Fruit fly (Drosophila melanogaster) whole organism, wandering third instar larva: Measurements from ENCODE around the gene CG14787.

ENCODE experiments used
- Abd-B ChIP-seq: fragments of >200 bp; optimal IDR thresholded peaks from 2 replicates; lab custom pipeline; 2017; ENCODE audit warnings: missing biosample characterization, missing genetic modification characterization
- CG32264 ChIP-seq: fragments of 200-800 bp; sonication (Bioruptor generic); optimal IDR thresholded peaks from 2 replicates; lab custom pipeline; 2016; ENCODE audit warnings: missing biosample characterization, missing genetic modification characterization
- CG9705 ChIP-seq: fragments of 200-800 bp; sonication (Bioruptor generic); optimal IDR thresholded peaks from 2 replicates; lab custom pipeline; 2018; ENCODE audit warnings: missing biosample characterization, mild to moderate bottlenecking, missing genetic modification characterization
- CrebA ChIP-seq: fragments of 200-800 bp; sonication (Bioruptor generic); optimal IDR thresholded peaks from 2 replicates; lab custom pipeline; 2016; ENCODE audit warnings: missing biosample characterization, mild to moderate bottlenecking, missing genetic modification characterization, borderline replicate concordance
- Dfd ChIP-seq: fragments of >200 bp; optimal IDR thresholded peaks from 2 replicates; lab custom pipeline; 2017; ENCODE audit warnings: missing biosample characterization, missing genetic modification characterization
- Dif ChIP-seq: fragments of 200-275, 200-300 bp; sonication (Bioruptor generic); optimal IDR thresholded peaks from 2 replicates; lab custom pipeline; 2018; ENCODE audit warnings: missing biosample characterization, missing genetic modification characterization; ENCODE audit not compliant: partially characterized antibody
- GATAd ChIP-seq: sonication (Bioruptor generic); optimal IDR thresholded peaks from 2 replicates; lab custom pipeline; 2016; ENCODE audit warnings: missing biosample characterization, missing genetic modification characterization
- HLH106 ChIP-seq: fragments of 200-800 bp; optimal IDR thresholded peaks from 3 replicates; lab custom pipeline; 2019; ENCODE audit warnings: missing biosample characterization, mild to moderate bottlenecking, missing genetic modification characterization, moderate library complexity
- Hnf4 ChIP-seq: fragments of 200-800 bp; sonication (Bioruptor generic); optimal IDR thresholded peaks from 2 replicates; lab custom pipeline; 2016; ENCODE audit warnings: missing biosample characterization, mild to moderate bottlenecking, missing genetic modification characterization
- Hr78 ChIP-seq: fragments of >200 bp; optimal IDR thresholded peaks from 2 replicates; lab custom pipeline; 2017; ENCODE audit warnings: missing biosample characterization, missing genetic modification characterization
- Hr83 ChIP-seq: fragments of 200-300 bp; sonication (Bioruptor generic); optimal IDR thresholded peaks from 2 replicates; lab custom pipeline; 2016; ENCODE audit warnings: missing biosample characterization, mild to moderate bottlenecking, missing genetic modification characterization, moderate library complexity; ENCODE audit not compliant: poor library complexity, severe bottlenecking
- Jra ChIP-seq: sonication (Bioruptor generic); optimal IDR thresholded peaks from 2 replicates; lab custom pipeline; 2016; ENCODE audit warnings: missing biosample characterization, missing genetic modification characterization
- Mio ChIP-seq: sonication (Bioruptor generic); optimal IDR thresholded peaks from 2 replicates; lab custom pipeline; 2016; ENCODE audit warnings: missing biosample characterization, missing genetic modification characterization
- Myc ChIP-seq: fragments of >200 bp; optimal IDR thresholded peaks from 2 replicates; lab custom pipeline; 2017
- N ChIP-seq: fragments of >200 bp; optimal IDR thresholded peaks from 2 replicates; lab custom pipeline; 2018; ENCODE audit warnings: missing biosample characterization, missing external identifiers, missing genetic modification characterization
- OdsH ChIP-seq: fragments of 200-800 bp; sonication (Bioruptor generic); optimal IDR thresholded peaks from 2 replicates; lab custom pipeline; 2016; ENCODE audit warnings: missing biosample characterization, mild to moderate bottlenecking, missing genetic modification characterization
- Rel ChIP-seq, 2 experiments: fragments of 200-800 bp; sonication (Bioruptor generic) in 1 of 2; optimal IDR thresholded peaks; 2 replicates in 1 of 2; 3 replicates in 1 of 2; lab custom pipeline; 2016 to 2019; ENCODE audit warnings: mild to moderate bottlenecking in 2 of 2, missing biosample characterization in 2 of 2, missing genetic modification characterization in 2 of 2, moderate library complexity in 1 of 2
- Sp1 ChIP-seq: fragments of 200-800 bp; sonication (Bioruptor generic); optimal IDR thresholded peaks from 3 replicates; lab custom pipeline; 2019; ENCODE audit warnings: missing biosample characterization, mild to moderate bottlenecking, missing genetic modification characterization, moderate library complexity
- Vsx2 ChIP-seq: fragments of 200-300, 225-300 bp; sonication (Bioruptor generic); optimal IDR thresholded peaks from 2 replicates; lab custom pipeline; 2018; ENCODE audit warnings: missing biosample characterization, missing genetic modification characterization; ENCODE audit not compliant: partially characterized antibody
- brk ChIP-seq: fragments of 200-800 bp; sonication (Bioruptor generic); optimal IDR thresholded peaks from 2 replicates; lab custom pipeline; 2016; ENCODE audit warnings: missing biosample characterization, mild to moderate bottlenecking, missing genetic modification characterization
- dmrt93B ChIP-seq: fragments of 200-800 bp; sonication (Bioruptor generic); optimal IDR thresholded peaks from 2 replicates; lab custom pipeline; 2018; ENCODE audit warnings: missing biosample characterization, mild to moderate bottlenecking, missing genetic modification characterization
- dsf ChIP-seq: sonication (Bioruptor generic); optimal IDR thresholded peaks from 2 replicates; lab custom pipeline; 2016; ENCODE audit warnings: missing biosample characterization, missing genetic modification characterization, borderline replicate concordance
- ey ChIP-seq: fragments of 200-800 bp; sonication (Bioruptor generic); optimal IDR thresholded peaks from 2 replicates; lab custom pipeline; 2016; ENCODE audit warnings: missing biosample characterization, missing genetic modification characterization
- foxo ChIP-seq, 2 experiments: fragments of 200-800 bp; sonication (Bioruptor generic); optimal IDR thresholded peaks; 2 replicates in 1 of 2; 3 replicates in 1 of 2; lab custom pipeline; 2016 to 2017; ENCODE audit warnings: missing biosample characterization in 2 of 2, missing genetic modification characterization in 2 of 2
- fru ChIP-seq: fragments of 200-800 bp; sonication (Bioruptor generic); optimal IDR thresholded peaks from 3 replicates; lab custom pipeline; 2016; ENCODE audit warnings: missing biosample characterization, mild to moderate bottlenecking, missing genetic modification characterization
- h ChIP-seq: fragments of 200-800 bp; sonication (Bioruptor generic); optimal IDR thresholded peaks from 3 replicates; lab custom pipeline; 2016; ENCODE audit warnings: missing biosample characterization, mild to moderate bottlenecking, missing genetic modification characterization
- jim ChIP-seq: fragments of 175-275, 200-325 bp; sonication (Bioruptor generic); optimal IDR thresholded peaks from 2 replicates; lab custom pipeline; 2016; ENCODE audit warnings: missing biosample characterization, mild to moderate bottlenecking, missing genetic modification characterization
- lola ChIP-seq: fragments of >200 bp; optimal IDR thresholded peaks from 2 replicates; lab custom pipeline; 2017; ENCODE audit warnings: missing biosample characterization, missing genetic modification characterization
- pan ChIP-seq: fragments of >200 bp; optimal IDR thresholded peaks from 2 replicates; lab custom pipeline; 2017
- psq ChIP-seq: fragments of 200-800 bp; sonication (Bioruptor generic); optimal IDR thresholded peaks from 3 replicates; lab custom pipeline; 2017; ENCODE audit warnings: missing biosample characterization, mild to moderate bottlenecking, missing genetic modification characterization, moderate library complexity
- rgr ChIP-seq: fragments of 200-800 bp; sonication (Bioruptor generic); optimal IDR thresholded peaks from 3 replicates; lab custom pipeline; 2016; ENCODE audit warnings: missing biosample characterization, mild to moderate bottlenecking, missing genetic modification characterization
- sage ChIP-seq: fragments of 200-800 bp; sonication (Bioruptor generic); optimal IDR thresholded peaks from 2 replicates; lab custom pipeline; 2016; ENCODE audit warnings: missing biosample characterization, mild to moderate bottlenecking, missing genetic modification characterization
- sv ChIP-seq: fragments of 200-800 bp; sonication (Bioruptor generic); optimal IDR thresholded peaks from 3 replicates; lab custom pipeline; 2016; ENCODE audit warnings: missing biosample characterization, missing genetic modification characterization
- tai ChIP-seq: sonication (Bioruptor generic); optimal IDR thresholded peaks from 2 replicates; lab custom pipeline; 2016; ENCODE audit warnings: missing biosample characterization, missing genetic modification characterization
- usp ChIP-seq: fragments of >200 bp; optimal IDR thresholded peaks from 2 replicates; lab custom pipeline; 2017; ENCODE audit warnings: missing biosample characterization, missing genetic modification characterization
- woc ChIP-seq: sonication (Bioruptor generic); optimal IDR thresholded peaks from 2 replicates; lab custom pipeline; 2016; ENCODE audit warnings: missing biosample characterization, mild to moderate bottlenecking, missing genetic modification characterization

The CG14787 gene

DNA sequence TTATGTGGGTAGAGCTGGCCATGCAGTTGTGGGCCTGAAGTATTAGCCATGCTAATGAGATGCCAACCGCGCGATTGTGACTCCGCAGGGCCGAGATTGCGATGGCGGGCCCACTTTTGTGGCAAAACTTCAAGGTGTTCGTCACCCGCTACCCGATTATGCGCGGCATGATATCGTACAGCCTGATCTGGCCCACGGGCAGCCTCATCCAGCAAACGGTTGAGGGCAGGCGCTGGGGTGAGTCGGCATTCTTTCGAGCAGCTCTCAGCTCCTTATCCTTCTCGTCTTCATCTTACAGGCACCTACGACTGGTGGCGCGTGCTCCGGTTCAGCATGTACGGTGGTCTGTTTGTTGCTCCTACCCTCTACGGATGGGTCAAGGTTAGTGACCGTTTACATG, 8.2 kb upstream of the CG14787 start, which contains the start of gene CG32808:
CG32808 (minus strand) TSS at position 101 of the 400 bp plus-strand sequence.
- TF ChIP-seq pan (lab: Kevin White, UChicago), result no peak

DNA sequence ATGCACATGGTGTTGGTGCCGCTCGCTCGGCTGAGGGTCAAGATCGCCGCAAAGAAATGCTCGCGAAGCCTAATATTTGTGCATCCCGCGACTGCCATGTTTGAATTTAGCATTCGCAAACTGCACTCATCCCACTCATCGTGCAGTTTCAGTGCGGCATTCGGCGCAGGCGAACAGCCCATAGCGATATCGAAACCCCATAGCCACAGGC, 5.8 kb upstream of the CG14787 start, which contains the start of gene CG14778:
CG14778 (plus strand) TSS at position 112 of the 211 bp plus-strand sequence.
- no peak for TF ChIP-seq fru (GFP tag; lab: Kevin White, UChicago)
- no peak for TF ChIP-seq Hr78
- TF ChIP-seq lola (GFP tag; lab: Kevin White, UChicago), result no peak
- no peak for TF ChIP-seq N (GFP tag; lab: Kevin White, UChicago)

DNA sequence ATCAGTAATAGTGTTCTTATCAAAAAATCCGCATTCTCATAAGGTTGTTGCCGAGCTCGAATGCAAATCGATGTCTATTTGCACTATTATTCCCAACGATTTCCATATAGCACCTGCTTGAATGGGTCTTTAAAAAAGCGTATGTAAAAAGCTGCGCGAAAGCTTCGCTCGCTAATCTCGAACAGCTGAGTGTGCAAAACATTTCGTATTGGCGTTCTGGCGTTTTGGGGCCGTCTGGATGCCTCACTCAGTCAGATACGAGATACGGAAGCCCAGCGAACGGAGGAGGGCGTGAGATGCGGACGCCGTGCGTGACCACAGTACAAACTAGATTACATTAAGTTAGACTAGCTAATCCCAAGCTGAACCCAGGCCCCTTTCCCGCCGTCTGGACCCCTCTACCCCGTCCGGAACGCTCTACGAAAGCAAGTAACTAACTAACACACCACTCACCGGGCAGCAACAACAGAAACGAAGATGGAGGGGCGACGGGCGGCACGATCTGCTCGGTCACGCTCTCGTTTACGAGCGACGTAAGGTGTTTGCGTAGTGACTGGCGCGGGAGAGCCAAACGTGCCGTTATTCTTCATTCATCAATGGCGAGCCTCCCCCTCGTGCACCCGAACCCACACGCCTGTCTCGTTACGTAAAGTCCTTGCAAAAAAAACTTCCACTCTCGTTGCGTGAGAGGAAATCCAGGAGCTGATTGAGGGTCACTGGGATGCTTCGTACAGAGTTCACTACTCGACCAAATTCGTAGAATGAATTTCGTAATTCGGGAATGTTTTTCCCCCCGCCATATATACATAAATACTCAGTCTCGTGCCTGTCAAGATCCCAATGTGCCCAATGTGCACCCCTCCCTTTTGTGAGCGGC, 5.3 kb upstream of the CG14787 start:
- TF ChIP-seq Rel (GFP tag; optimal IDR thresholded peaks at IDR 0.05; lab: Kevin White, UChicago) (no peak), Rel (tag; optimal IDR thresholded peaks at IDR 0.05; lab: Kevin White, UChicago) (peak; percentile 51), h (peak; percentile 4), CrebA (GFP tag; lab: Kevin White, UChicago) (no peak)
- TF ChIP-seq, all 38 proteins: peak for 2

DNA sequence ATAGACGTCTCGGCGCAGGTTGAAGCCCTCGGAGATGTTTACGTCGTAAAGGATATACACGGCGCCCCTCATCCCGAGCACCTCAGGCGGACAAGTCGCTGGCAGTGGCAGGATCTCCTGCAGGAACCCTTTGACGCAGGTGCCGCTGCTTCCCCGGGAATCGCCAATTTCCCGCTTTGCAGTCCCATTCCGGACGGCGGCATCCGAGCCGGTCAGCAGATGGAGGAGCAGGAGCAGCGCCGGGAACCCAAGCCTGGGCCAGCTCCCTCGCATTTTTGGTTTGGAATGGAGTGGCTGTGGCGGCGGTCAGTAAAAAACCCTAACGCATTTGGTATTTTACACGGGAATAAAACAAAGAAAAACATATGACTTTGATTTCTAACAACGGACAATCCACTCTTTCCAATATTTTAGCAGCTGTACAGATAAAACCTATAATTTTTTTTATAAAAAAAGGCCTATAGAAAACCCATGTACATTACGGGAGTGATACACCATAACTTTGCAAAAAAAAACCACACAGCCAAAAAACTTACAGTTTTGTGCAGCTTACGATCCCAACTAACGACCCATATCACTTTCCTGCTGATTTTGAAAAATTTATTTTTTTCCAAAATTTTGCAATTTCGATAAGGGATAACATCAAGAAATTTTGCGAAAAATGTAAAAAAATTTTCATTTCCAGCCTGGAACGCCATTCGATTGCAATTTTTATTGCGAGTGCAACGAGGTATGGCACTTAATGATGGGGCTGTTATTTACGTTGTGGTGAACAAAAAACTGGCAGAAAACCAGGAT, 4.4 kb upstream of the CG14787 start, which contains the start of the genes O-fut2 and CG14777:
O-fut2 (minus strand) TSS at position 290 of the 798 bp plus-strand sequence.
CG14777 (plus strand) TSS at position 428 of the 798 bp plus-strand sequence.
- TF ChIP-seq Vsx2 (GFP tag; lab: Kevin White, UChicago), result no peak
- no peak for TF ChIP-seq Mio (GFP tag; lab: Kevin White, UChicago)
- TF ChIP-seq psq (GFP tag; lab: Kevin White, UChicago), result peak; percentile 44
- no peak for TF ChIP-seq N (GFP tag; lab: Kevin White, UChicago)
- no peak for TF ChIP-seq CG32264 (GFP tag; lab: Kevin White, UChicago)
- TF ChIP-seq Hnf4 (GFP tag; lab: Kevin White, UChicago), result no peak
- TF ChIP-seq tai, result no peak
- TF ChIP-seq woc (GFP tag; lab: Kevin White, UChicago), result no peak
- TF ChIP-seq h, result peak; percentile 30
- no peak for TF ChIP-seq Dfd (GFP tag; lab: Kevin White, UChicago)
- no peak for TF ChIP-seq Jra (GFP tag; lab: Kevin White, UChicago)
- peak; percentile 47 for TF ChIP-seq rgr (GFP tag; lab: Kevin White, UChicago)
- peak; percentile 66 for TF ChIP-seq ey (GFP tag; lab: Kevin White, UChicago)
- no peak for TF ChIP-seq CrebA (GFP tag; lab: Kevin White, UChicago)
- no peak for TF ChIP-seq pan (lab: Kevin White, UChicago)
- no peak for TF ChIP-seq Myc (lab: Kevin White, UChicago)
- no peak for TF ChIP-seq sv (GFP tag; lab: Kevin White, UChicago)
- TF ChIP-seq Sp1, result no peak
- peak; percentile 4 for TF ChIP-seq HLH106 (tag; lab: Kevin White, UChicago)
- no peak for TF ChIP-seq Hr83
- no peak for TF ChIP-seq dsf
- no peak for TF ChIP-seq Abd-B (GFP tag; lab: Kevin White, UChicago)
- TF ChIP-seq Rel (GFP tag; optimal IDR thresholded peaks at IDR 0.05; lab: Kevin White, UChicago), result no peak
- no peak for TF ChIP-seq Rel (tag; optimal IDR thresholded peaks at IDR 0.05; lab: Kevin White, UChicago)
- TF ChIP-seq lola (GFP tag; lab: Kevin White, UChicago), result no peak
- no peak for TF ChIP-seq CG9705 (GFP tag; lab: Kevin White, UChicago)
- no peak for TF ChIP-seq GATAd
- no peak for TF ChIP-seq sage (GFP tag; lab: Kevin White, UChicago)
- TF ChIP-seq brk, result no peak
- TF ChIP-seq foxo (GFP tag; optimal IDR thresholded peaks at IDR 0.05; lab: Kevin White, UChicago), result no peak
- peak; percentile 35 for TF ChIP-seq OdsH (GFP tag; lab: Kevin White, UChicago)
- TF ChIP-seq fru (GFP tag; lab: Kevin White, UChicago), result peak; percentile 37
- TF ChIP-seq Dif (GFP tag; lab: Kevin White, UChicago), result no peak
- no peak for TF ChIP-seq usp
- TF ChIP-seq dmrt93B (GFP tag; lab: Kevin White, UChicago), result no peak
- TF ChIP-seq jim (GFP tag; lab: Kevin White, UChicago), result no peak
- TF ChIP-seq, all 38 proteins: peak for 7
